Worm (Caenorhabditis elegans) whole organism, early embryonic: ENCODE data around the gene C16D9.1.

Experiments
- B0310.2 ChIP-seq: sonication (generic microtip); optimal IDR thresholded peaks from 2 replicates; lab custom pipeline; 2016; ENCODE audit warnings: mild to moderate bottlenecking, missing genetic modification characterization, missing compliant biosample characterization
- F13C5.2 ChIP-seq: sonication (generic microtip); optimal IDR thresholded peaks from 2 replicates; lab custom pipeline; 2017; ENCODE audit warnings: mild to moderate bottlenecking, missing genetic modification characterization, inconsistent platforms, missing compliant biosample characterization
- aly-1 ChIP-seq: sonication (generic microtip); optimal IDR thresholded peaks from 2 replicates; lab custom pipeline; 2016; ENCODE audit warnings: missing genetic modification characterization, missing compliant biosample characterization
- ama-1 ChIP-seq: fragments of 150-350 bp; optimal IDR thresholded peaks from 2 replicates; lab custom pipeline; 2014
- ceh-13 ChIP-seq: fragments of 200-800 bp; sonication (Bioruptor generic); optimal IDR thresholded peaks from 2 replicates; lab custom pipeline; 2018; ENCODE audit warnings: mild to moderate bottlenecking, missing genetic modification characterization, missing compliant biosample characterization
- ceh-36 ChIP-seq: sonication (generic microtip); optimal IDR thresholded peaks from 2 replicates; lab custom pipeline; 2016; ENCODE audit warnings: missing genetic modification characterization, inconsistent platforms, missing compliant biosample characterization
- ets-7 ChIP-seq: sonication (generic microtip); optimal IDR thresholded peaks from 2 replicates; lab custom pipeline; 2016; ENCODE audit warnings: missing genotype, missing genetic modification characterization, missing compliant biosample characterization
- flt-1 ChIP-seq: fragments of 200-800 bp; sonication (Bioruptor generic); IDR thresholded peaks from 2 replicates; pipeline ENCODE4 v1.3.6; 2022; ENCODE audit warnings: missing genetic modification characterization, missing compliant biosample characterization
- hmbx-1 ChIP-seq: sonication (generic microtip); optimal IDR thresholded peaks from 2 replicates; lab custom pipeline; 2016; ENCODE audit warnings: mild to moderate bottlenecking, missing genetic modification characterization, missing compliant biosample characterization
- hmg-4 ChIP-seq: fragments of 200-800 bp; sonication (Bioruptor generic); optimal IDR thresholded peaks from 2 replicates; lab custom pipeline; 2018; ENCODE audit warnings: mild to moderate bottlenecking, missing genetic modification characterization, missing compliant biosample characterization
- hnd-1 ChIP-seq: sonication (generic microtip); optimal IDR thresholded peaks from 2 replicates; lab custom pipeline; 2016; ENCODE audit warnings: missing genetic modification characterization, missing compliant biosample characterization
- pes-1 ChIP-seq: fragments of 200-800 bp; sonication (Bioruptor generic); IDR thresholded peaks from 2 replicates; pipeline ENCODE4 v1.3.6; 2022; ENCODE audit warnings: missing genetic modification reagents, missing genetic modification characterization, missing compliant biosample characterization
- scrt-1 ChIP-seq: fragments of 200-800 bp; sonication (Bioruptor generic); IDR thresholded peaks from 2 replicates; pipeline ENCODE4 v1.3.6; 2022; ENCODE audit warnings: missing genetic modification characterization, missing compliant biosample characterization
- sea-1 ChIP-seq: fragments of 200-800 bp; sonication (Bioruptor generic); conservative IDR thresholded peaks from 2 replicates; pipeline ENCODE4 v1.3.6; 2022; ENCODE audit warnings: missing genetic modification characterization, missing compliant biosample characterization
- tbx-11 ChIP-seq: fragments of 200-800 bp; sonication (Bioruptor generic); IDR thresholded peaks from 2 replicates; pipeline ENCODE4 v1.3.6; 2022; ENCODE audit warnings: missing genetic modification characterization, missing compliant biosample characterization
- tbx-37 ChIP-seq: fragments of 200-800 bp; sonication (Bioruptor generic); conservative IDR thresholded peaks from 2 replicates; pipeline ENCODE4 v1.3.6; 2022; ENCODE audit warnings: missing genetic modification reagents, missing genetic modification characterization, missing compliant biosample characterization
- tra-4 ChIP-seq: sonication (generic microtip); optimal IDR thresholded peaks from 2 replicates; lab custom pipeline; 2017; ENCODE audit warnings: missing genetic modification characterization, missing compliant biosample characterization

C16D9.1 gene

ce11 chrV:8254973-8255372, 4.1 kb upstream of the C16D9.1 start:
- no peak for TF ChIP-seq ceh-36 (tag; lab: Kevin White, UChicago)
- TF ChIP-seq hnd-1 (tag; lab: Kevin White, UChicago), result no peak
- TF ChIP-seq tbx-11 (GFP tag; lab: Robert Waterston, UW), result no peak
- TF ChIP-seq tra-4 (tag; lab: Kevin White, UChicago), result no peak
- TF ChIP-seq hmbx-1, result no peak
- TF ChIP-seq scrt-1 (GFP tag; lab: Robert Waterston, UW), result no peak
- no peak for TF ChIP-seq ets-7 (tag; lab: Kevin White, UChicago)
- TF ChIP-seq sea-1 (GFP tag; lab: Robert Waterston, UW), result no peak
- TF ChIP-seq ama-1 (lab: Kevin White, UChicago), result no peak
- TF ChIP-seq pes-1 (GFP tag; lab: Robert Waterston, UW), result no peak

- TF ChIP-seq ama-1 (lab: Kevin White, UChicago) (no peak), tbx-37 (GFP tag; lab: Robert Waterston, UW) (no peak), F13C5.2 (tag; lab: Kevin White, UChicago) (no peak), ceh-36 (tag; lab: Kevin White, UChicago) (no peak), hmg-4 (GFP tag; lab: Kevin White, UChicago) (no peak), tbx-11 (GFP tag; lab: Robert Waterston, UW) (no peak), B0310.2 (tag; lab: Kevin White, UChicago) (no peak), hmbx-1 (no peak), ceh-13 (GFP tag; lab: Kevin White, UChicago) (no peak), sea-1 (GFP tag; lab: Robert Waterston, UW) (no peak), scrt-1 (GFP tag; lab: Robert Waterston, UW) (no peak), flt-1 (GFP tag; lab: Robert Waterston, UW) (no peak), ets-7 (tag; lab: Kevin White, UChicago) (no peak), pes-1 (GFP tag; lab: Robert Waterston, UW) (no peak)
These were observed 3.1 kb downstream of the C16D9.1 start for ce11 chrV:8262212-8262611.

DNA sequence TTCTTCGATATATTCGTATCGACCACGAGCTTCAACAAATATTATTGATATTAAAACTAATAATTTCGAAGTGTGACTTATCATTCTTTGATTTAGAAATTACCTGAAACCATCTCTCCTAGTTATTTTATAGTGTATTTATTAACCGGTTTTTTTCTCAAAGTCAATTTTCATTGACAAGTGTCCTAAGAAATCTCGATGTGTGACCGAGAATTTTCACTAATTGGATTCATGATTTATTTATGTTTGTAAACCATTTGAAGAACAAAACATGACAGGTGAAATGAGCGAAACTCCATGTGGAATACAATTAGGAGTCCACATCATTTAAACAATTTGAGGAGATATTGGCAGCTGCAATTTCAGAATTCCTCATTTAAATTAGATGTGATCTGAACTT, 4.3 kb downstream of the C16D9.1 start, which contains the start of gene C16D9.8:
Gene C16D9.8 (minus strand): TSS at position 101 of the 400 bp plus-strand sequence.
- TF ChIP-seq ama-1 (lab: Kevin White, UChicago) (no peak), F13C5.2 (tag; lab: Kevin White, UChicago) (no peak), sea-1 (GFP tag; lab: Robert Waterston, UW) (no peak), hnd-1 (tag; lab: Kevin White, UChicago) (no peak), scrt-1 (GFP tag; lab: Robert Waterston, UW) (no peak), pes-1 (GFP tag; lab: Robert Waterston, UW) (no peak), ceh-13 (GFP tag; lab: Kevin White, UChicago) (no peak), tra-4 (tag; lab: Kevin White, UChicago) (no peak), tbx-11 (GFP tag; lab: Robert Waterston, UW) (no peak), tbx-37 (GFP tag; lab: Robert Waterston, UW) (no peak), flt-1 (GFP tag; lab: Robert Waterston, UW) (no peak), aly-1 (tag; lab: Kevin White, UChicago) (no peak), hmg-4 (GFP tag; lab: Kevin White, UChicago) (no peak), ceh-36 (tag; lab: Kevin White, UChicago) (no peak), B0310.2 (tag; lab: Kevin White, UChicago) (no peak), hmbx-1 (no peak), ets-7 (tag; lab: Kevin White, UChicago) (no peak)

DNA sequence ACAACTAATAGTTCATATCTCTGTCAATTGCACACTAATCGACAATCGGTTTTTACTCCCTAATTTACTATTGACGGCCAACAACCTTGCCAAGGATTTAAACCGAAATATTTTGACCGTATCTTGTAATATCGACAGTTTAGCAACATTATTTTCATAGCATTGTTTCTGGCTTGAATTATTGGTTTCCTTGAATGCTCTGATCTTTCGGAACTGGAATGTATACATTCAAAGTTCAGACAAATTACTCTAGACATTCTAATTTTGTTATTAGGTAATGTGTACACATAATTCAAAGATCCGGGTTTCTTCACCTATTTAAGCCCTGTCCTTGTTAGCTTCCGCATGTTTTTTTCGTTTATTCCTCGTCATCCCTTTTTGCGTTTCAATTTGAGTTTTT, 4.8 kb downstream of the C16D9.1 start, which contains the start of gene C16D9.9:
Gene C16D9.9 (plus strand): TSS at position 301 of the 400 bp plus-strand sequence.
- TF ChIP-seq hmbx-1 (no peak), hmg-4 (GFP tag; lab: Kevin White, UChicago) (no peak), hnd-1 (tag; lab: Kevin White, UChicago) (no peak), ceh-13 (GFP tag; lab: Kevin White, UChicago) (no peak), pes-1 (GFP tag; lab: Robert Waterston, UW) (no peak), tbx-37 (GFP tag; lab: Robert Waterston, UW) (no peak), tbx-11 (GFP tag; lab: Robert Waterston, UW) (no peak), sea-1 (GFP tag; lab: Robert Waterston, UW) (no peak), ama-1 (lab: Kevin White, UChicago) (no peak), ets-7 (tag; lab: Kevin White, UChicago) (no peak), aly-1 (tag; lab: Kevin White, UChicago) (no peak), ceh-36 (tag; lab: Kevin White, UChicago) (no peak), F13C5.2 (tag; lab: Kevin White, UChicago) (no peak), B0310.2 (tag; lab: Kevin White, UChicago) (no peak), flt-1 (GFP tag; lab: Robert Waterston, UW) (no peak), scrt-1 (GFP tag; lab: Robert Waterston, UW) (no peak), tra-4 (tag; lab: Kevin White, UChicago) (no peak)

- TF ChIP-seq hmg-4 (GFP tag; lab: Kevin White, UChicago) (no peak), ceh-36 (tag; lab: Kevin White, UChicago) (no peak), hnd-1 (tag; lab: Kevin White, UChicago) (no peak), pes-1 (GFP tag; lab: Robert Waterston, UW) (no peak), sea-1 (GFP tag; lab: Robert Waterston, UW) (no peak), aly-1 (tag; lab: Kevin White, UChicago) (no peak), ama-1 (lab: Kevin White, UChicago) (no peak), tbx-37 (GFP tag; lab: Robert Waterston, UW) (no peak), hmbx-1 (no peak), ceh-13 (GFP tag; lab: Kevin White, UChicago) (no peak), scrt-1 (GFP tag; lab: Robert Waterston, UW) (no peak), tra-4 (tag; lab: Kevin White, UChicago) (no peak), flt-1 (GFP tag; lab: Robert Waterston, UW) (no peak), tbx-11 (GFP tag; lab: Robert Waterston, UW) (no peak), F13C5.2 (tag; lab: Kevin White, UChicago) (no peak)
These were observed 7.1 kb downstream of the C16D9.1 start, which contains the start of gene F21F8.5 for ce11 chrV:8266232-8266631. F21F8.5 (minus strand) TSS chrV:8266332.

ce11 chrV:8267275-8267674, 8.2 kb downstream of the C16D9.1 start:
- TF ChIP-seq flt-1 (GFP tag; lab: Robert Waterston, UW) (no peak), B0310.2 (tag; lab: Kevin White, UChicago) (no peak), scrt-1 (GFP tag; lab: Robert Waterston, UW) (no peak), ceh-13 (GFP tag; lab: Kevin White, UChicago) (no peak), hnd-1 (tag; lab: Kevin White, UChicago) (no peak), hmg-4 (GFP tag; lab: Kevin White, UChicago) (no peak), tra-4 (tag; lab: Kevin White, UChicago) (no peak), F13C5.2 (tag; lab: Kevin White, UChicago) (no peak), pes-1 (GFP tag; lab: Robert Waterston, UW) (no peak)
